Worm (Caenorhabditis elegans): ENCODE measurements around the gene adt-2.

- no peak for TF ChIP-seq nhr-12 (tag; optimal IDR thresholded peaks at IDR 0.05)
- no peak for TF ChIP-seq mdl-1 (tag; optimal IDR thresholded peaks at IDR 0.05)
- no peak for TF ChIP-seq nhr-237 (tag; optimal IDR thresholded peaks at IDR 0.05)
- no peak for TF ChIP-seq F13H6.1 (tag; optimal IDR thresholded peaks at IDR 0.05)
- no peak for TF ChIP-seq elt-1 (tag; optimal IDR thresholded peaks at IDR 0.05)
- no peak for TF ChIP-seq ztf-4 (tag; optimal IDR thresholded peaks at IDR 0.05)
- TF ChIP-seq nhr-77 (tag; optimal IDR thresholded peaks at IDR 0.05): no peak
- no peak for TF ChIP-seq snpc-4 (tag; optimal IDR thresholded peaks at IDR 0.05)
- no peak for TF ChIP-seq alr-1 (tag; optimal IDR thresholded peaks at IDR 0.05)
- TF ChIP-seq dmd-4 (tag; optimal IDR thresholded peaks at IDR 0.05): no peak
- TF ChIP-seq unc-62 (GFP tag; optimal IDR thresholded peaks at IDR 0.05): no peak
- TF ChIP-seq nhr-25 (tag; optimal IDR thresholded peaks at IDR 0.05): no peak
- TF ChIP-seq lsy-2 (tag; optimal IDR thresholded peaks at IDR 0.05): no peak
- TF ChIP-seq skn-1 (tag; optimal IDR thresholded peaks at IDR 0.05): no peak
Measured at ce11 chrX:7636037-7636436, 50.0 kb downstream of the adt-2 start.

Data from whole organism, L2 larva.